Fruit fly (Drosophila melanogaster) S2 (cell line): Measurements from ENCODE around the gene CG7601.

Experiments used
- CG8478 ChIP-seq: fragments of >200 bp; optimal IDR thresholded peaks from 2 replicates; lab custom pipeline; 2018
- CTCF ChIP-seq, 2 experiments: fragments of >200 bp; optimal IDR thresholded peaks; 2 replicates each; lab custom pipeline; 2018

- no peak for TF ChIP-seq CG8478
- no peak for TF ChIP-seq CTCF (optimal IDR thresholded peaks at IDR 0.05; lab: Kevin White, UChicago)
These were observed 11.8 kb downstream of the CG7601 start, which contains the start of the genes Naa40 and CG18731 for dm6 chr3R:29724745-29725144.
